2 fruit fly cellular contexts compared by ENCODE assay signal in genomic region chr3L:587827-588226, dm6.
A peak's percentile ranks its signal among the peaks of the same experiment; 100 is the strongest.
TF ChIP-seq lines count a peak whose summit lies in the region.

No protein-coding gene starts in this region.

- no peak for TF ChIP-seq CTCF in whole organism, embryonic (GFP tag; optimal IDR thresholded peaks at IDR 0.05; lab: Kevin White, UChicago)

TF ChIP-seq in whole organism, embryonic, 481 proteins besides CTCF, POLR2A, EP300 and RAD21:
- TF ChIP-seq CG10543 (GFP tag; optimal IDR thresholded peaks at IDR 0.05; lab: Kevin White, UChicago) (peak; percentile 9), CG12769 (tag; optimal IDR thresholded peaks at IDR 0.05; lab: Kevin White, UChicago) (peak; percentile 53), CG8944 (GFP tag; optimal IDR thresholded peaks at IDR 0.05; lab: Kevin White, UChicago) (no peak), CG16779 (GFP tag; IDR thresholded peaks at IDR 0.05; lab: Robert Waterston, UW) (no peak), pnt (GFP tag; optimal IDR thresholded peaks at IDR 0.05; lab: Kevin White, UChicago) (no peak), twi (tag; optimal IDR thresholded peaks at IDR 0.05; lab: Kevin White, UChicago) (peak; percentile 24), crol (GFP tag; IDR thresholded peaks at IDR 0.05; lab: Robert Waterston, UW) (peak; percentile 54; the same call in 1 of the 2 replicates), sd (tag; optimal IDR thresholded peaks at IDR 0.05; lab: Kevin White, UChicago) (peak; percentile 49), Med (GFP tag; lab: Kevin White, UChicago) (peak; percentile 37), chm (GFP tag; IDR thresholded peaks at IDR 0.05; lab: Robert Waterston, UW) (no peak), kah (GFP tag; optimal IDR thresholded peaks at IDR 0.05; lab: Kevin White, UChicago) (peak; percentile 64), sob (GFP tag; IDR thresholded peaks at IDR 0.05; lab: Robert Waterston, UW) (no peak), CG6765 (GFP tag; optimal IDR thresholded peaks at IDR 0.05; lab: Kevin White, UChicago) (no peak), wek (GFP tag; optimal IDR thresholded peaks at IDR 0.05; lab: Kevin White, UChicago) (no peak)

TF ChIP-seq in whole organism, pupa, 21 proteins besides CTCF, POLR2A, EP300 and RAD21:
- TF ChIP-seq EcR (GFP tag; optimal IDR thresholded peaks at IDR 0.05; lab: Kevin White, UChicago) (peak; percentile 23), fd96Ca (GFP tag; IDR thresholded peaks at IDR 0.05; lab: Robert Waterston, UW) (no peak)
